Worm (Caenorhabditis elegans): ENCODE results near the gene C33F10.12.

DNA sequence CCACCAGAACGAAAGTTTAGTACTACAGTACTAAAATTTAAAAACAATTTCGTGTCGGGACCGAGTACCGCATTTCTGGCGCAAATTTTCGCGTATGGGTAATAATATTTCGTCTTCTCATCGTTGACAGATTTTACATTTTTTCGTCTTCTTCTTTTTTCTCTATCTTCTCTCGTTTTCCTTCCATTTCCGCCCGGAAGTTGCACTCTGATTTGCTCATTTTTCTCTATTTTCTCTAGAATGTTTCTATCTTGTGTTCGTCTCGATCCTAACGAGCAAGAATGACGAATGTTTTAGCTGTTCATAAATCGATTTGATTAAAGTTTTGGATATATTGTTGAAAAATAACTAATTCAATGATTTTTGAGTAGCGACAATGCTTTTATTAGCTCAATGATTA, 17.9 kb upstream of the C33F10.12 start:
- TF ChIP-seq nhr-11 (tag; optimal IDR thresholded peaks at IDR 0.05) (no peak), aly-2 (tag; optimal IDR thresholded peaks at IDR 0.05) (no peak), fkh-10 (GFP tag; optimal IDR thresholded peaks at IDR 0.05) (no peak), pha-4 (tag; optimal IDR thresholded peaks at IDR 0.05) (no peak), jun-1 (tag; optimal IDR thresholded peaks at IDR 0.05) (no peak), fos-1 (tag; optimal IDR thresholded peaks at IDR 0.05) (no peak), nhr-76 (tag; optimal IDR thresholded peaks at IDR 0.05) (no peak)
